Worm (Caenorhabditis elegans) whole organism, mixed stage, embryonic: ENCODE data around the gene F42A10.9.

Experiments used
- M03D4.4 ChIP-seq: sonication (generic microtip); optimal IDR thresholded peaks from 2 replicates; lab custom pipeline; 2017; ENCODE audit warnings: mild to moderate bottlenecking, missing genetic modification characterization, missing compliant biosample characterization
- bed-3 ChIP-seq: fragments of 200-800 bp; sonication (Bioruptor generic); optimal IDR thresholded peaks from 3 replicates; lab custom pipeline; 2018; ENCODE audit warnings: mild to moderate bottlenecking, missing genetic modification characterization, moderate library complexity, missing compliant biosample characterization
- blmp-1 ChIP-seq: fragments of 150-350 bp; optimal IDR thresholded peaks from 2 replicates; lab custom pipeline; 2014; ENCODE audit warnings: missing biosample characterization, missing genetic modification characterization
- ceh-39 ChIP-seq: fragments of 150-350 bp; optimal IDR thresholded peaks from 2 replicates; lab custom pipeline; 2014; ENCODE audit warnings: missing biosample characterization, missing genetic modification characterization
- ceh-43 ChIP-seq: fragments of 200-800 bp; sonication (Bioruptor generic); optimal IDR thresholded peaks from 2 replicates; lab custom pipeline; 2018; ENCODE audit warnings: mild to moderate bottlenecking, missing genetic modification characterization, moderate library complexity, missing compliant biosample characterization
- ceh-83 ChIP-seq: fragments of 200-800 bp; sonication (Bioruptor generic); optimal IDR thresholded peaks from 2 replicates; lab custom pipeline; 2018; ENCODE audit warnings: mild to moderate bottlenecking, missing genetic modification characterization, missing compliant biosample characterization
- ces-1 ChIP-seq: fragments of 150-350 bp; optimal IDR thresholded peaks from 2 replicates; lab custom pipeline; 2014; ENCODE audit warnings: missing biosample characterization, missing genetic modification reagents, missing genetic modification characterization
- cnd-1 ChIP-seq: fragments of 200-800 bp; sonication (Bioruptor generic); optimal IDR thresholded peaks from 2 replicates; lab custom pipeline; 2018; ENCODE audit warnings: mild to moderate bottlenecking, missing genetic modification characterization, missing compliant biosample characterization
- drap-1 ChIP-seq: fragments of 200-800 bp; sonication (Bioruptor generic); optimal IDR thresholded peaks from 3 replicates; lab custom pipeline; 2018; ENCODE audit warnings: mild to moderate bottlenecking, missing genetic modification characterization, missing compliant biosample characterization
- elt-1 ChIP-seq: sonication (generic microtip); optimal IDR thresholded peaks from 2 replicates; lab custom pipeline; 2017; ENCODE audit warnings: missing genetic modification characterization, mild to moderate bottlenecking, missing compliant biosample characterization, antibody characterized with exemption, moderate library complexity, borderline replicate concordance; ENCODE audit not compliant: insufficient read depth
- elt-3 ChIP-seq: fragments of 150-350 bp; optimal IDR thresholded peaks from 2 replicates; lab custom pipeline; 2014; ENCODE audit warnings: missing biosample characterization, missing genetic modification characterization
- flh-1 ChIP-seq: fragments of 200-800 bp; sonication (Bioruptor generic); optimal IDR thresholded peaks from 2 replicates; lab custom pipeline; 2018; ENCODE audit warnings: mild to moderate bottlenecking, missing genetic modification characterization, moderate library complexity, missing compliant biosample characterization
- ham-2 ChIP-seq: fragments of 200-800 bp; sonication (Bioruptor generic); optimal IDR thresholded peaks from 2 replicates; lab custom pipeline; 2018; ENCODE audit warnings: mild to moderate bottlenecking, missing genetic modification characterization, missing compliant biosample characterization
- hlh-1 ChIP-seq: fragments of 150-350 bp; optimal IDR thresholded peaks from 2 replicates; lab custom pipeline; 2014; ENCODE audit warnings: missing biosample characterization, missing genetic modification reagents, missing genetic modification characterization
- lin-13 ChIP-seq: fragments of 150-350 bp; optimal IDR thresholded peaks from 2 replicates; lab custom pipeline; 2014; ENCODE audit warnings: missing biosample characterization, missing genetic modification characterization
- lin-32 ChIP-seq: fragments of 200-800 bp; sonication (Bioruptor generic); optimal IDR thresholded peaks from 2 replicates; lab custom pipeline; 2018; ENCODE audit warnings: mild to moderate bottlenecking, missing genetic modification characterization, missing compliant biosample characterization
- lsy-2 ChIP-seq: fragments of 150-350 bp; optimal IDR thresholded peaks from 2 replicates; lab custom pipeline; 2014; ENCODE audit warnings: missing biosample characterization, missing genetic modification characterization
- mab-5 ChIP-seq: fragments of 150-350 bp; optimal IDR thresholded peaks from 2 replicates; lab custom pipeline; 2014; ENCODE audit warnings: missing biosample characterization, missing genetic modification characterization
- mep-1 ChIP-seq: fragments of 150-350 bp; optimal IDR thresholded peaks from 2 replicates; lab custom pipeline; 2017; ENCODE audit warnings: missing biosample characterization, missing genetic modification reagents, missing genetic modification characterization, inconsistent platforms
- mls-2 ChIP-seq: sonication (generic microtip); optimal IDR thresholded peaks from 2 replicates; lab custom pipeline; 2016; ENCODE audit warnings: mild to moderate bottlenecking, missing genetic modification characterization, moderate library complexity, missing compliant biosample characterization
- nhr-12 ChIP-seq: fragments of 150-350 bp; optimal IDR thresholded peaks from 2 replicates; lab custom pipeline; 2014; ENCODE audit warnings: missing biosample characterization, missing genetic modification characterization
- nhr-2 ChIP-seq: fragments of 150-350 bp; optimal IDR thresholded peaks from 2 replicates; lab custom pipeline; 2014; ENCODE audit warnings: missing biosample characterization, missing genetic modification characterization
- nhr-237 ChIP-seq: fragments of 150-350 bp; optimal IDR thresholded peaks from 2 replicates; lab custom pipeline; 2014; ENCODE audit warnings: missing biosample characterization, missing genetic modification characterization
- nhr-28 ChIP-seq: fragments of 150-350 bp; optimal IDR thresholded peaks from 2 replicates; lab custom pipeline; 2014; ENCODE audit warnings: missing biosample characterization, missing genetic modification characterization
- nhr-76 ChIP-seq: sonication (generic microtip); optimal IDR thresholded peaks from 2 replicates; lab custom pipeline; 2017; ENCODE audit warnings: missing biosample characterization, missing genetic modification characterization
- pha-4 ChIP-seq: fragments of 150-350 bp; optimal IDR thresholded peaks from 2 replicates; lab custom pipeline; 2018; ENCODE audit warnings: missing biosample characterization, missing genetic modification reagents, missing genetic modification characterization
- sem-2 ChIP-seq: fragments of 200-800 bp; sonication (Bioruptor generic); optimal IDR thresholded peaks from 2 replicates; lab custom pipeline; 2018; ENCODE audit warnings: mild to moderate bottlenecking, missing genetic modification characterization, missing compliant biosample characterization
- snpc-4 ChIP-seq: fragments of 150-350 bp; optimal IDR thresholded peaks from 2 replicates; lab custom pipeline; 2014; ENCODE audit warnings: missing biosample characterization, missing genetic modification characterization
- sptf-1 ChIP-seq: sonication (generic microtip); optimal IDR thresholded peaks from 2 replicates; lab custom pipeline; 2017; ENCODE audit warnings: mild to moderate bottlenecking, missing genetic modification characterization, moderate library complexity, missing compliant biosample characterization
- tbx-8 ChIP-seq: fragments of 200-800 bp; sonication (Bioruptor generic); optimal IDR thresholded peaks from 2 replicates; lab custom pipeline; 2018; ENCODE audit warnings: mild to moderate bottlenecking, missing genetic modification characterization, moderate library complexity, missing compliant biosample characterization
- unc-120 ChIP-seq: sonication (generic microtip); optimal IDR thresholded peaks from 2 replicates; lab custom pipeline; 2017; ENCODE audit warnings: missing genetic modification characterization, missing compliant biosample characterization; ENCODE audit not compliant: poor library complexity, severe bottlenecking
- unc-39 ChIP-seq: fragments of 150-350 bp; optimal IDR thresholded peaks from 2 replicates; lab custom pipeline; 2014; ENCODE audit warnings: missing biosample characterization, missing genetic modification characterization
- unc-62 ChIP-seq: fragments of 150-350 bp; optimal IDR thresholded peaks from 2 replicates; lab custom pipeline; 2014; ENCODE audit warnings: missing biosample characterization, missing genetic modification reagents, missing genetic modification characterization
- zip-8 ChIP-seq: fragments of 150-350 bp; optimal IDR thresholded peaks from 2 replicates; lab custom pipeline; 2014; ENCODE audit warnings: missing biosample characterization, missing genetic modification characterization
- ztf-11 ChIP-seq: fragments of 150-350 bp; optimal IDR thresholded peaks from 2 replicates; lab custom pipeline; 2014; ENCODE audit warnings: missing biosample characterization, missing genetic modification characterization

Gene F42A10.9

ce11 chrIII:6155787-6156186 lies 8.6 kb upstream of the F42A10.9 start:
- TF ChIP-seq nhr-2 (tag; lab: Kevin White, UChicago) (no peak), mab-5 (tag; lab: Kevin White, UChicago) (no peak), blmp-1 (tag; lab: Kevin White, UChicago) (no peak), unc-62 (no peak), lsy-2 (tag; lab: Kevin White, UChicago) (no peak), nhr-12 (no peak), ham-2 (GFP tag; lab: Kevin White, UChicago) (no peak), ceh-43 (no peak), unc-120 (tag; lab: Kevin White, UChicago) (no peak), flh-1 (no peak), M03D4.4 (no peak), snpc-4 (no peak), lin-13 (no peak), ces-1 (no peak), ceh-39 (tag; lab: Kevin White, UChicago) (no peak)

ce11 chrIII:6157708-6158321 lies 6.6 kb upstream of the F42A10.9 start, which contains the start of gene anmt-2:
Gene anmt-2, minus strand, starts transcription at chrIII:6157758.
- TF ChIP-seq nhr-28 (tag; lab: Kevin White, UChicago) (no peak), hlh-1 (tag; lab: Kevin White, UChicago) (peak; percentile 27)

ce11 chrIII:6158642-6159475 lies 5.5 kb upstream of the F42A10.9 start, which contains the start of gene nfm-1:
Gene nfm-1, plus strand, starts transcription at chrIII:6159453.
- TF ChIP-seq ztf-11 (tag; lab: Kevin White, UChicago) (no peak), lsy-2 (tag; lab: Kevin White, UChicago) (peak; percentile 35), ham-2 (GFP tag; lab: Kevin White, UChicago) (peak; percentile 71), hlh-1 (tag; lab: Kevin White, UChicago) (peak; percentile 89), ceh-39 (tag; lab: Kevin White, UChicago) (no peak), zip-8 (tag; lab: Kevin White, UChicago) (no peak), bed-3 (GFP tag; lab: Kevin White, UChicago) (peak; percentile 70), unc-62 (peak; percentile 47), sptf-1 (tag; lab: Kevin White, UChicago) (peak; percentile 92), nhr-2 (tag; lab: Kevin White, UChicago) (no peak), nhr-12 (no peak), pha-4 (tag; lab: Kevin White, UChicago) (peak; percentile 19), blmp-1 (tag; lab: Kevin White, UChicago) (no peak), ceh-43 (peak; percentile 86), ceh-83 (peak; percentile 87), lin-13 (no peak), drap-1 (GFP tag; lab: Kevin White, UChicago) (peak; percentile 90), elt-3 (tag; lab: Kevin White, UChicago) (no peak), flh-1 (peak; percentile 66), nhr-28 (tag; lab: Kevin White, UChicago) (no peak), ces-1 (peak; percentile 62), unc-39 (tag; lab: Kevin White, UChicago) (peak; percentile 35), tbx-8 (GFP tag; lab: Kevin White, UChicago) (peak; percentile 73), sem-2 (peak; percentile 86), lin-32 (GFP tag; lab: Kevin White, UChicago) (peak; percentile 71), nhr-237 (tag; lab: Kevin White, UChicago) (no peak), snpc-4 (no peak), M03D4.4 (peak; percentile 91), mls-2 (tag; lab: Kevin White, UChicago) (peak; percentile 93), mab-5 (tag; lab: Kevin White, UChicago) (no peak), cnd-1 (tag; lab: Kevin White, UChicago) (peak; percentile 89), nhr-76 (tag; lab: Kevin White, UChicago) (no peak), elt-1 (tag; lab: Kevin White, UChicago) (no peak), unc-120 (tag; lab: Kevin White, UChicago) (peak; percentile 77), mep-1 (peak; percentile 71)
